Worm (Caenorhabditis elegans) whole organism, early embryonic: ENCODE results near the gene twk-3.

Experiments used
- B0310.2 ChIP-seq: sonication (generic microtip); optimal IDR thresholded peaks from 2 replicates; lab custom pipeline; 2016; ENCODE audit warnings: mild to moderate bottlenecking, missing genetic modification characterization, missing compliant biosample characterization
- F13C5.2 ChIP-seq: sonication (generic microtip); optimal IDR thresholded peaks from 2 replicates; lab custom pipeline; 2017; ENCODE audit warnings: mild to moderate bottlenecking, missing genetic modification characterization, inconsistent platforms, missing compliant biosample characterization
- aly-1 ChIP-seq: sonication (generic microtip); optimal IDR thresholded peaks from 2 replicates; lab custom pipeline; 2016; ENCODE audit warnings: missing genetic modification characterization, missing compliant biosample characterization
- ama-1 ChIP-seq: fragments of 150-350 bp; optimal IDR thresholded peaks from 2 replicates; lab custom pipeline; 2014
- ceh-13 ChIP-seq: fragments of 200-800 bp; sonication (Bioruptor generic); optimal IDR thresholded peaks from 2 replicates; lab custom pipeline; 2018; ENCODE audit warnings: mild to moderate bottlenecking, missing genetic modification characterization, missing compliant biosample characterization
- ceh-36 ChIP-seq: sonication (generic microtip); optimal IDR thresholded peaks from 2 replicates; lab custom pipeline; 2016; ENCODE audit warnings: missing genetic modification characterization, inconsistent platforms, missing compliant biosample characterization
- ets-7 ChIP-seq: sonication (generic microtip); optimal IDR thresholded peaks from 2 replicates; lab custom pipeline; 2016; ENCODE audit warnings: missing genotype, missing genetic modification characterization, missing compliant biosample characterization
- flt-1 ChIP-seq: fragments of 200-800 bp; sonication (Bioruptor generic); IDR thresholded peaks from 2 replicates; pipeline ENCODE4 v1.3.6; 2022; ENCODE audit warnings: missing genetic modification characterization, missing compliant biosample characterization
- hmbx-1 ChIP-seq: sonication (generic microtip); optimal IDR thresholded peaks from 2 replicates; lab custom pipeline; 2016; ENCODE audit warnings: mild to moderate bottlenecking, missing genetic modification characterization, missing compliant biosample characterization
- hmg-4 ChIP-seq: fragments of 200-800 bp; sonication (Bioruptor generic); optimal IDR thresholded peaks from 2 replicates; lab custom pipeline; 2018; ENCODE audit warnings: mild to moderate bottlenecking, missing genetic modification characterization, missing compliant biosample characterization
- hnd-1 ChIP-seq: sonication (generic microtip); optimal IDR thresholded peaks from 2 replicates; lab custom pipeline; 2016; ENCODE audit warnings: missing genetic modification characterization, missing compliant biosample characterization
- pes-1 ChIP-seq: fragments of 200-800 bp; sonication (Bioruptor generic); IDR thresholded peaks from 2 replicates; pipeline ENCODE4 v1.3.6; 2022; ENCODE audit warnings: missing genetic modification reagents, missing genetic modification characterization, missing compliant biosample characterization
- scrt-1 ChIP-seq: fragments of 200-800 bp; sonication (Bioruptor generic); IDR thresholded peaks from 2 replicates; pipeline ENCODE4 v1.3.6; 2022; ENCODE audit warnings: missing genetic modification characterization, missing compliant biosample characterization
- sea-1 ChIP-seq: fragments of 200-800 bp; sonication (Bioruptor generic); conservative IDR thresholded peaks from 2 replicates; pipeline ENCODE4 v1.3.6; 2022; ENCODE audit warnings: missing genetic modification characterization, missing compliant biosample characterization
- tbx-11 ChIP-seq: fragments of 200-800 bp; sonication (Bioruptor generic); IDR thresholded peaks from 2 replicates; pipeline ENCODE4 v1.3.6; 2022; ENCODE audit warnings: missing genetic modification characterization, missing compliant biosample characterization
- tbx-37 ChIP-seq: fragments of 200-800 bp; sonication (Bioruptor generic); conservative IDR thresholded peaks from 2 replicates; pipeline ENCODE4 v1.3.6; 2022; ENCODE audit warnings: missing genetic modification reagents, missing genetic modification characterization, missing compliant biosample characterization
- tra-4 ChIP-seq: sonication (generic microtip); optimal IDR thresholded peaks from 2 replicates; lab custom pipeline; 2017; ENCODE audit warnings: missing genetic modification characterization, missing compliant biosample characterization

The twk-3 gene

ce11 chrII:8238155-8238554, 25.6 kb upstream of the twk-3 start, which contains the start of gene nlp-5:
Gene nlp-5, plus strand, starts transcription at chrII:8238455.
- TF ChIP-seq pes-1 (GFP tag; lab: Robert Waterston, UW) (no peak), tbx-11 (GFP tag; lab: Robert Waterston, UW) (no peak), B0310.2 (tag; lab: Kevin White, UChicago) (no peak), ceh-36 (tag; lab: Kevin White, UChicago) (no peak), tbx-37 (GFP tag; lab: Robert Waterston, UW) (no peak), sea-1 (GFP tag; lab: Robert Waterston, UW) (no peak), flt-1 (GFP tag; lab: Robert Waterston, UW) (no peak), tra-4 (tag; lab: Kevin White, UChicago) (no peak), hmbx-1 (tag; lab: Kevin White, UChicago) (no peak)

ce11 chrII:8232489-8232888, 19.9 kb upstream of the twk-3 start, which contains the start of gene M110.7:
Gene M110.7, plus strand, starts transcription at chrII:8232789.
- TF ChIP-seq pes-1 (GFP tag; lab: Robert Waterston, UW): no peak
- no peak for TF ChIP-seq hnd-1 (tag; lab: Kevin White, UChicago)
- no peak for TF ChIP-seq aly-1 (tag; lab: Kevin White, UChicago)
- no peak for TF ChIP-seq ceh-13
- TF ChIP-seq sea-1 (GFP tag; lab: Robert Waterston, UW): no peak
- TF ChIP-seq tbx-11 (GFP tag; lab: Robert Waterston, UW): no peak
- no peak for TF ChIP-seq hmbx-1 (tag; lab: Kevin White, UChicago)
- TF ChIP-seq ets-7 (tag; lab: Kevin White, UChicago): no peak

ce11 chrII:8230976-8231375, 18.4 kb upstream of the twk-3 start, which contains the start of gene M110.9:
Gene M110.9, plus strand, starts transcription at chrII:8231276.
- TF ChIP-seq sea-1 (GFP tag; lab: Robert Waterston, UW): no peak
- no peak for TF ChIP-seq ceh-13
- no peak for TF ChIP-seq tbx-37 (GFP tag; lab: Robert Waterston, UW)
- TF ChIP-seq B0310.2 (tag; lab: Kevin White, UChicago): no peak
- TF ChIP-seq aly-1 (tag; lab: Kevin White, UChicago): no peak
- no peak for TF ChIP-seq ceh-36 (tag; lab: Kevin White, UChicago)
- TF ChIP-seq flt-1 (GFP tag; lab: Robert Waterston, UW): no peak
- no peak for TF ChIP-seq hnd-1 (tag; lab: Kevin White, UChicago)
- TF ChIP-seq scrt-1: no peak
- TF ChIP-seq hmbx-1 (tag; lab: Kevin White, UChicago): no peak
- no peak for TF ChIP-seq ama-1 (lab: Kevin White, UChicago)
- TF ChIP-seq ets-7 (tag; lab: Kevin White, UChicago): no peak
- no peak for TF ChIP-seq hmg-4
- no peak for TF ChIP-seq tbx-11 (GFP tag; lab: Robert Waterston, UW)
- TF ChIP-seq pes-1 (GFP tag; lab: Robert Waterston, UW): no peak
- no peak for TF ChIP-seq F13C5.2 (tag; lab: Kevin White, UChicago)
- TF ChIP-seq tra-4 (tag; lab: Kevin White, UChicago): no peak

DNA sequence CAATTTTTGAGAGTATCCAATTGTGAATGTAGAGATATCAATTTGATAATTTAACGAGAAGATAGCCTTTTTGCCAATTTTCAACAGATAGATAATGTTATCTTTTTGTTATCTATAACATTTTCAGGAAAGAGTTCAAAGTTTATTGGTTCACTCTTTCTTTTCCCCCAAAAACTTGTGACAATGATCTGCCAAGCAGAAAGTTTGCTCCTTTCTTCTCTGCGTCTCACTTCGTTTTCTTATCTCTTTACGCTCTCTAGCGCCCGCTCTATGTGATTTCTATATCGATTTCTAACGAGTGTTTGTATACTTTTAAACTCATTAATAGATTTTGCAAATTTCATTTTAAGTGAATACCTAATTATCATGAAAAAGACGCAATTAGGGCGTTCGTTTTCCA, 13.9 kb upstream of the twk-3 start:
- TF ChIP-seq aly-1 (tag; lab: Kevin White, UChicago) (no peak), hmbx-1 (tag; lab: Kevin White, UChicago) (no peak), tra-4 (tag; lab: Kevin White, UChicago) (no peak), pes-1 (GFP tag; lab: Robert Waterston, UW) (no peak), F13C5.2 (tag; lab: Kevin White, UChicago) (no peak), ets-7 (tag; lab: Kevin White, UChicago) (no peak), tbx-37 (GFP tag; lab: Robert Waterston, UW) (no peak), flt-1 (GFP tag; lab: Robert Waterston, UW) (no peak), sea-1 (GFP tag; lab: Robert Waterston, UW) (no peak), ceh-13 (no peak), hnd-1 (tag; lab: Kevin White, UChicago) (no peak), ama-1 (lab: Kevin White, UChicago) (no peak), ceh-36 (tag; lab: Kevin White, UChicago) (no peak), B0310.2 (tag; lab: Kevin White, UChicago) (no peak), tbx-11 (GFP tag; lab: Robert Waterston, UW) (no peak), hmg-4 (no peak), scrt-1 (no peak)

DNA sequence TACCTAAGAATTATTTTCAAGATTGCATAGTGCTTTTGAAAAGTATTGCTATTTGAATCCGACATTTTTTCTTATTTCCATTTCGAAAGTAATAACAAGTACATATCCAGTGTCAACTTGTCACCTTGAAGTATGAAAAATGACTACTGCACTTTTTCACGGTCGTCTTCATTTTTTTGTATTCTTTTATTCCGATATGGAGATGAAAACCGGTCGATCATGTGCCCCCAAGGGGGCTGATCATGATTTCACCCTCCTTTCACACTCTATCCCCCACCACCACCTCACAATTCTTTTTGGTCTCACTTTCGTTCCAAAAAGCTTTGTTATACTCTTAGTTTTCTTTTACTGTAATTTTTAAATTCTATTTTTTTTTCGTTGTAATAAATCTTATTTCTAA, 13.3 kb upstream of the twk-3 start:
- TF ChIP-seq ama-1 (lab: Kevin White, UChicago) (no peak), B0310.2 (tag; lab: Kevin White, UChicago) (no peak), tra-4 (tag; lab: Kevin White, UChicago) (no peak), flt-1 (GFP tag; lab: Robert Waterston, UW) (no peak), sea-1 (GFP tag; lab: Robert Waterston, UW) (no peak), hnd-1 (tag; lab: Kevin White, UChicago) (no peak), ceh-13 (no peak), F13C5.2 (tag; lab: Kevin White, UChicago) (no peak), pes-1 (GFP tag; lab: Robert Waterston, UW) (no peak), tbx-37 (GFP tag; lab: Robert Waterston, UW) (no peak), aly-1 (tag; lab: Kevin White, UChicago) (no peak), ceh-36 (tag; lab: Kevin White, UChicago) (no peak), hmg-4 (no peak), tbx-11 (GFP tag; lab: Robert Waterston, UW) (no peak)

- no peak for TF ChIP-seq F13C5.2 (tag; lab: Kevin White, UChicago)
- TF ChIP-seq ets-7 (tag; lab: Kevin White, UChicago): no peak
- TF ChIP-seq hmg-4: no peak
- TF ChIP-seq hnd-1 (tag; lab: Kevin White, UChicago): no peak
- no peak for TF ChIP-seq ceh-36 (tag; lab: Kevin White, UChicago)
- no peak for TF ChIP-seq flt-1 (GFP tag; lab: Robert Waterston, UW)
- TF ChIP-seq tbx-37 (GFP tag; lab: Robert Waterston, UW): no peak
- no peak for TF ChIP-seq sea-1 (GFP tag; lab: Robert Waterston, UW)
Measured at ce11 chrII:8225347-8225746, 12.8 kb upstream of the twk-3 start.

DNA sequence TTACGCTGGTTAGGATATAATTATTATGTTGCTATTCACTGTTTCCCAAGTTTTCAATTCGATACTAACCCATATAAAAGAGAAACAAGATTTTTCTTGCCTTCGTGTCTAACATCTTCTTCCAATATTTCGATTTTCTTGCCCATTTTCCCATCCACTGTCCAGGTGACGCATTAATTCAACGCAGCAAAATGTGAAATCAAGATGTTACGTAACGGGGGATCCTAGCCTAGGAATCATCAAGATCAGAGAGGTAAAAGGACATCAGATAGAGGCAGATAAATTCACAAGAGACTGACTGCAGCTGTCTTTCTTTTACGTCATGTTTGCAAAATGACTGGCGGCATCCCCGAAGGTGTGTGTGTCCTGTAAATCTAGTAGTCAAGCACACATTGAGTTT, 12.0 kb upstream of the twk-3 start:
- TF ChIP-seq pes-1 (GFP tag; lab: Robert Waterston, UW) (no peak), tbx-11 (GFP tag; lab: Robert Waterston, UW) (no peak), ets-7 (tag; lab: Kevin White, UChicago) (no peak), hnd-1 (tag; lab: Kevin White, UChicago) (no peak), flt-1 (GFP tag; lab: Robert Waterston, UW) (no peak), aly-1 (tag; lab: Kevin White, UChicago) (no peak)
